Worm (Caenorhabditis elegans): ENCODE measurements around the gene F15A8.1.

DNA sequence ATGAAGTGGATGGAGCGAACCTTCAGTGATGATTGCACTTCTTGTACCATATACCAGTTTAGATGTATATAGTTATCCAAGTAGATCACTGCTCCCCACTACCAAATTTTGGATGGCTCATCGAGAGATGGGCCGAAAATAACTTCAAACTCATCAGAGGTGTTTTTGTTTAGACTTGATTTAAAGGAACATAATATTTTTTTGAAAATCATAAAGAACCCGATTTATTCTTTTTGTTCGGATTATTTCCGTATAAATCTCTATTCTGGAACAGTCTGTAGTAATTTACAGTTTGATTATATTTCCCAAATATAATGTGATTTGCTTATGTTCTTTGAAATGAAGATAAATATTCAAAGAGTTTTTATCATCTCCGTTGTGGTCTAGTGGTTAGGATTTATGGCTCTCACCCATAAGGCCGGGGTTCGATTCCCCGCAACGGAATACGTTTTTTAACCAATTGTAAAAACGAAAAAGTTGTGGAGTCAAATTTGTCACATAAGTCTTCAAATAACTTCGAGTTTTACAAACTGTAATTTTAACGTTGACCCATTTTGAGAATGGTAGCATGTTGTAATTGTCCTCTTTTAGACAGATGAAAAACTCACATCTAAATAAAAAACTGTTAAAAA lies 30.3 kb upstream of the F15A8.1 start:
- TF ChIP-seq nhr-6 (tag; optimal IDR thresholded peaks at IDR 0.05): no peak
- TF ChIP-seq snpc-4 (tag; optimal IDR thresholded peaks at IDR 0.05): no peak

All from whole organism, L2 larva.